Worm (Caenorhabditis elegans): ENCODE results near the gene oac-4.

Gene oac-4

DNA sequence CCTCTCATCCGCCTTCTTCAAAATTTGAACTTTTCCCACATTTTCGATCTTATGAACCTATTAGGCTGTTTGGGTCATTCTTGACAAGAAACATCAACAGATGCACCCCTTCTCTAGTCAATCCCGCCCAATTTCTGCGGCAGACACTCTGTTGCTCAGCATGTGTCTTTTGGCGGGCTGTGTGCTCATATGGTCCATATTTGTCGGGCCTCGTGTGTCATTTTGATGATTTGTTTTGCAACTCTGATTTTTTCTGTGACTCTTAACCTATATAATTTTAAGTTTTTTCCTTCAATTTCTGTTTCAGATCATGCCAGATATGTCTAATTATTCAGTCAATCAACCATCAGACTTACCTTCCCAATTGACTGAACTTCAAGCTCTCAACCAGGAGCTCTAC lies 48.7 kb downstream of the oac-4 start, which contains the start of gene T24E12.13 (continued):
- TF ChIP-seq mcd-1 (GFP tag; IDR thresholded peaks at IDR 0.05) = no peak
- no peak for TF ChIP-seq mes-4 (tag; optimal IDR thresholded peaks at IDR 0.05)

DNA sequence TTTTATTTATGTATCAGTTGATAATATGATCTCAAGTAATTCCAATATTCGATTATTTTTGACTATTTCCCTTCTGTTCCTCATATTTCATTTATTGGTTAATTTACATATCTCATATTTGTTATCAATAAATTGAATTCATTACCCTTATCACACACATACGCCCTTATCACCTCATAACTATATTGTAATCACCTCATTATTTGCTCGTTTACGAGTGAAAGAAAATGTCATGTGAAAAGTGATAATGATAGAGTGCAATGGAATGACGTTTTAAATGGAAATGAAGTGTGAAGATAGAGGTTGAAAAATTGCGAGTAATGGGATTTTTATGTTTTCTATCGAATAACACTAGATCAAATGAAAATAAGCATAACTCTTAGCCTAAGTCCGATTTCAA lies 49.3 kb downstream of the oac-4 start:
- TF ChIP-seq ztf-26 (tag; optimal IDR thresholded peaks at IDR 0.05) = no peak
- TF ChIP-seq mcd-1 (GFP tag; IDR thresholded peaks at IDR 0.05) = no peak
- TF ChIP-seq tlf-1 (GFP tag; optimal IDR thresholded peaks at IDR 0.05) = no peak
- no peak for TF ChIP-seq ceh-91 (GFP tag; IDR thresholded peaks at IDR 0.05)
- TF ChIP-seq egl-18 (GFP tag; IDR thresholded peaks at IDR 0.05) = no peak
- TF ChIP-seq akir-1 (GFP tag; optimal IDR thresholded peaks at IDR 0.05) = no peak
- no peak for TF ChIP-seq bed-1 (GFP tag; IDR thresholded peaks at IDR 0.05)
- TF ChIP-seq somi-1 (GFP tag; optimal IDR thresholded peaks at IDR 0.05) = no peak
- TF ChIP-seq T07F8.4 (tag; optimal IDR thresholded peaks at IDR 0.05) = no peak
- TF ChIP-seq madf-3 (GFP tag; IDR thresholded peaks at IDR 0.05) = no peak
- no peak for TF ChIP-seq repo-1 (tag; optimal IDR thresholded peaks at IDR 0.05)
- TF ChIP-seq ZK185.1 (tag; optimal IDR thresholded peaks at IDR 0.05; ENCODE audit: poor library complexity, severe bottlenecking) = no peak
- TF ChIP-seq hmg-1.2 (GFP tag; IDR thresholded peaks at IDR 0.05) = no peak
- no peak for TF ChIP-seq attf-6 (GFP tag; IDR thresholded peaks at IDR 0.05)
- peak; percentile 92 for TF ChIP-seq nhr-80 (tag; optimal IDR thresholded peaks at IDR 0.05)
- no peak for TF ChIP-seq lsy-27 (tag; optimal IDR thresholded peaks at IDR 0.05; ENCODE audit: borderline replicate concordance, insufficient read depth)
- TF ChIP-seq Y95B8A.8 (GFP tag; IDR thresholded peaks at IDR 0.05) = no peak
- TF ChIP-seq attf-5 (GFP tag; optimal IDR thresholded peaks at IDR 0.05) = no peak
- TF ChIP-seq B0336.3 (GFP tag; IDR thresholded peaks at IDR 0.05) = no peak
- no peak for TF ChIP-seq attf-3 (GFP tag; conservative IDR thresholded peaks at IDR 0.05)
- no peak for TF ChIP-seq D2030.7 (GFP tag; IDR thresholded peaks at IDR 0.05)
- TF ChIP-seq C06A6.2 (GFP tag; conservative IDR thresholded peaks at IDR 0.05) = no peak
- no peak for TF ChIP-seq nfya-1 (tag; optimal IDR thresholded peaks at IDR 0.05; ENCODE audit: borderline replicate concordance, insufficient read depth)
- TF ChIP-seq Y53F4B.3 (GFP tag; IDR thresholded peaks at IDR 0.05) = no peak
- TF ChIP-seq let-526 (GFP tag; IDR thresholded peaks at IDR 0.05) = no peak
- no peak for TF ChIP-seq nhr-120 (GFP tag; IDR thresholded peaks at IDR 0.05)
- TF ChIP-seq die-1 (tag; optimal IDR thresholded peaks at IDR 0.05) = no peak
- no peak for TF ChIP-seq rec-8 (tag; optimal IDR thresholded peaks at IDR 0.05)
- no peak for TF ChIP-seq ztf-3 (GFP tag; optimal IDR thresholded peaks at IDR 0.05)
- no peak for TF ChIP-seq mel-28 (tag; optimal IDR thresholded peaks at IDR 0.05; ENCODE audit: borderline replicate concordance)
- no peak for TF ChIP-seq F10E7.11 (tag; optimal IDR thresholded peaks at IDR 0.05)
- TF ChIP-seq ets-4 (GFP tag; optimal IDR thresholded peaks at IDR 0.05) = peak; percentile 95
- no peak for TF ChIP-seq F49E8.2 (tag; optimal IDR thresholded peaks at IDR 0.05; ENCODE audit: insufficient read depth)
- TF ChIP-seq snpc-4 (GFP tag; optimal IDR thresholded peaks at IDR 0.05) = no peak
- no peak for TF ChIP-seq snpc-4 (tag; optimal IDR thresholded peaks at IDR 0.05)
- TF ChIP-seq bed-2 (GFP tag; IDR thresholded peaks at IDR 0.05) = no peak
- no peak for TF ChIP-seq F52B5.7 (tag; optimal IDR thresholded peaks at IDR 0.05)
- TF ChIP-seq F57C9.4 (tag; optimal IDR thresholded peaks at IDR 0.05) = no peak
- 0 out of 2 replicates have a peak, but pooled peaks have one; percentile 34 for TF ChIP-seq dox-1 (GFP tag; IDR thresholded peaks at IDR 0.05)
- no peak for TF ChIP-seq ztf-28 (GFP tag; IDR thresholded peaks at IDR 0.05)
- no peak for TF ChIP-seq ekl-4 (GFP tag; IDR thresholded peaks at IDR 0.05)
- peak; percentile 84 for TF ChIP-seq atf-7 (tag; optimal IDR thresholded peaks at IDR 0.05)
- TF ChIP-seq F39B2.1 (GFP tag; IDR thresholded peaks at IDR 0.05) = no peak
- TF ChIP-seq aptf-3 (GFP tag; IDR thresholded peaks at IDR 0.05) = no peak
- TF ChIP-seq F33H1.4 (GFP tag; IDR thresholded peaks at IDR 0.05) = no peak
- no peak for TF ChIP-seq ceh-79 (tag; optimal IDR thresholded peaks at IDR 0.05)
- TF ChIP-seq gei-17 (GFP tag; optimal IDR thresholded peaks at IDR 0.05) = no peak
